Worm (Caenorhabditis elegans): ENCODE results near the gene T24D5.2.
"Not testable (repeated sequence)": the region's sequence is repeated elsewhere in the genome, so short reads cannot be mapped to it uniquely, and the experiment has no call there.

T24D5.2 gene

ce11 chrX:12620310-12620709, 34.1 kb upstream of the T24D5.2 start:
- TF ChIP-seq unc-62 (GFP tag; optimal IDR thresholded peaks at IDR 0.05 in 1 of 2) (peak in 1 of 2 experiments; percentile 91), unc-62 (tag; optimal IDR thresholded peaks at IDR 0.05) (no peak), aha-1 (tag) (peak; percentile 85), php-3 (GFP tag; IDR thresholded peaks at IDR 0.05) (no peak)

ce11 chrX:12619165-12619564, 32.9 kb upstream of the T24D5.2 start, which contains the start of gene R09A8.2:
Gene R09A8.2, plus strand, starts transcription at chrX:12619465.
- TF ChIP-seq ztf-7 (tag; optimal IDR thresholded peaks at IDR 0.05), result no peak
- no peak for TF ChIP-seq lsy-2 (tag; optimal IDR thresholded peaks at IDR 0.05)
- TF ChIP-seq Y5F2A.4 (GFP tag; optimal IDR thresholded peaks at IDR 0.05), result no peak
- no peak for TF ChIP-seq cey-2 (tag; optimal IDR thresholded peaks at IDR 0.05; ENCODE audit: borderline replicate concordance, insufficient read depth)
- no peak for TF ChIP-seq skn-1 (tag; optimal IDR thresholded peaks at IDR 0.05)
- TF ChIP-seq mep-1 (tag; optimal IDR thresholded peaks at IDR 0.05), result no peak
- TF ChIP-seq set-16 (GFP tag; IDR thresholded peaks at IDR 0.05), result no peak
- TF ChIP-seq attf-4 (tag; optimal IDR thresholded peaks at IDR 0.05), result no peak
- TF ChIP-seq daf-12 (tag; optimal IDR thresholded peaks at IDR 0.05), result no peak
- no peak for TF ChIP-seq mdl-1 (tag; optimal IDR thresholded peaks at IDR 0.05)
- no peak for TF ChIP-seq nhr-42 (GFP tag; IDR thresholded peaks at IDR 0.05)
- no peak for TF ChIP-seq lin-13 (GFP tag; optimal IDR thresholded peaks at IDR 0.05)

- TF ChIP-seq dmd-6 (GFP tag; IDR thresholded peaks at IDR 0.05), result no peak
- TF ChIP-seq ceh-32 (tag; optimal IDR thresholded peaks at IDR 0.05; ENCODE audit: poor library complexity), result no peak
- no peak for TF ChIP-seq R02D3.7 (tag; optimal IDR thresholded peaks at IDR 0.05)
- TF ChIP-seq set-16 (GFP tag; IDR thresholded peaks at IDR 0.05), result peak; percentile 66
These were observed 32.2 kb upstream of the T24D5.2 start for ce11 chrX:12618447-12618846.

ce11 chrX:12613451-12613850, 27.2 kb upstream of the T24D5.2 start, which contains the start of gene R09A8.1:
Gene R09A8.1, plus strand, starts transcription at chrX:12613751.
- not testable (repeated sequence) for TF ChIP-seq ceh-82 (tag; optimal IDR thresholded peaks at IDR 0.05); Y5F2A.4 (GFP tag; optimal IDR thresholded peaks at IDR 0.05); nhr-76 (tag; optimal IDR thresholded peaks at IDR 0.05)

- TF ChIP-seq daf-8 (GFP tag; IDR thresholded peaks at IDR 0.05), result 0 out of 2 replicates have a peak, but pooled peaks have one; percentile 56
- peak; percentile 60 for TF ChIP-seq set-16 (GFP tag; IDR thresholded peaks at IDR 0.05)
These were observed 21.3 kb upstream of the T24D5.2 start for ce11 chrX:12607578-12607977.

- no peak for TF ChIP-seq duxl-1 (tag; optimal IDR thresholded peaks at IDR 0.05; ENCODE audit: poor library complexity)
- no peak for TF ChIP-seq T26A8.4 (GFP tag; IDR thresholded peaks at IDR 0.05)
- no peak for TF ChIP-seq ztf-7 (tag; optimal IDR thresholded peaks at IDR 0.05)
- TF ChIP-seq daf-19 (GFP tag; conservative IDR thresholded peaks at IDR 0.05), result no peak
- no peak for TF ChIP-seq gei-8 (GFP tag; optimal IDR thresholded peaks at IDR 0.05)
- no peak for TF ChIP-seq T20F7.1 (GFP tag; optimal IDR thresholded peaks at IDR 0.05)
- no peak for TF ChIP-seq ceh-20 (GFP tag; IDR thresholded peaks at IDR 0.05)
- no peak for TF ChIP-seq lin-38 (GFP tag; IDR thresholded peaks at IDR 0.05)
- no peak for TF ChIP-seq ama-1 (optimal IDR thresholded peaks at IDR 0.05)
- TF ChIP-seq F37D6.2 (tag; optimal IDR thresholded peaks at IDR 0.05), result no peak
- no peak for TF ChIP-seq F44E2.7 (GFP tag; IDR thresholded peaks at IDR 0.05)
- no peak for TF ChIP-seq unc-62 (GFP tag; optimal IDR thresholded peaks at IDR 0.05 in 1 of 2)
- no peak for TF ChIP-seq unc-62 (tag; optimal IDR thresholded peaks at IDR 0.05)
- TF ChIP-seq pqm-1 (tag; optimal IDR thresholded peaks at IDR 0.05), result no peak
- no peak for TF ChIP-seq mes-2 (tag; optimal IDR thresholded peaks at IDR 0.05; ENCODE audit: poor library complexity, severe bottlenecking)
- no peak for TF ChIP-seq lin-13 (GFP tag; optimal IDR thresholded peaks at IDR 0.05)
- TF ChIP-seq fos-1 (tag; optimal IDR thresholded peaks at IDR 0.05), result no peak
- no peak for TF ChIP-seq nhr-102 (tag; optimal IDR thresholded peaks at IDR 0.05)
- no peak for TF ChIP-seq ceh-82 (tag; optimal IDR thresholded peaks at IDR 0.05)
These were observed 17.2 kb upstream of the T24D5.2 start, which contains the start of the genes T24D5.6 and R09A8.9 for ce11 chrX:12603322-12603984. Gene T24D5.6, plus strand, starts transcription at chrX:12603622. Gene R09A8.9, plus strand, starts transcription at chrX:12603934.

All from whole organism, L4 larva.